Worm (Caenorhabditis elegans): ENCODE data around the gene srsx-15.

Gene srsx-15

ce11 chrIV:5666115-5667028, 42.8 kb upstream of the srsx-15 start:
- TF ChIP-seq sem-2 (GFP tag; optimal IDR thresholded peaks at IDR 0.05) (no peak), sptf-1 (tag; optimal IDR thresholded peaks at IDR 0.05) (no peak), bed-3 (GFP tag; optimal IDR thresholded peaks at IDR 0.05) (no peak), lin-32 (GFP tag; optimal IDR thresholded peaks at IDR 0.05) (no peak), unc-39 (tag; optimal IDR thresholded peaks at IDR 0.05) (no peak), snpc-4 (tag; optimal IDR thresholded peaks at IDR 0.05) (no peak), tbx-8 (GFP tag; optimal IDR thresholded peaks at IDR 0.05) (no peak), ceh-39 (tag; optimal IDR thresholded peaks at IDR 0.05) (no peak)

ce11 chrIV:5665353-5665918, 41.8 kb upstream of the srsx-15 start:
- TF ChIP-seq cnd-1 (tag; optimal IDR thresholded peaks at IDR 0.05): peak; percentile 61
- TF ChIP-seq nhr-28 (tag; optimal IDR thresholded peaks at IDR 0.05): no peak
- peak; percentile 49 for TF ChIP-seq hlh-1 (tag; optimal IDR thresholded peaks at IDR 0.05)
- TF ChIP-seq sptf-1 (tag; optimal IDR thresholded peaks at IDR 0.05): no peak
- TF ChIP-seq mep-1 (tag; optimal IDR thresholded peaks at IDR 0.05): peak; percentile 3
- TF ChIP-seq unc-62 (GFP tag; optimal IDR thresholded peaks at IDR 0.05): peak; percentile 51
- peak; percentile 4 for TF ChIP-seq nhr-237 (tag; optimal IDR thresholded peaks at IDR 0.05)
- TF ChIP-seq pha-4 (tag; optimal IDR thresholded peaks at IDR 0.05): no peak
- TF ChIP-seq unc-120 (tag; optimal IDR thresholded peaks at IDR 0.05; ENCODE audit: poor library complexity, severe bottlenecking): peak; percentile 28
- TF ChIP-seq lsy-2 (tag; optimal IDR thresholded peaks at IDR 0.05): peak; percentile 11
- peak; percentile 30 for TF ChIP-seq ces-1 (GFP tag; optimal IDR thresholded peaks at IDR 0.05)
- TF ChIP-seq elt-1 (tag; optimal IDR thresholded peaks at IDR 0.05; ENCODE audit: borderline replicate concordance, insufficient read depth): no peak

- peak; percentile 22 for TF ChIP-seq cnd-1 (tag; optimal IDR thresholded peaks at IDR 0.05)
- no peak for TF ChIP-seq ztf-11 (tag; optimal IDR thresholded peaks at IDR 0.05)
- TF ChIP-seq ces-1 (GFP tag; optimal IDR thresholded peaks at IDR 0.05): no peak
- TF ChIP-seq ceh-43 (GFP tag; optimal IDR thresholded peaks at IDR 0.05): no peak
Measured at ce11 chrIV:5664375-5665004, 40.9 kb upstream of the srsx-15 start, which contains the start of gene bec-1. bec-1 (minus strand) TSS chrIV:5664425.

- TF ChIP-seq ceh-39 (tag; optimal IDR thresholded peaks at IDR 0.05) (no peak), pha-4 (tag; optimal IDR thresholded peaks at IDR 0.05) (no peak), sem-2 (GFP tag; optimal IDR thresholded peaks at IDR 0.05) (no peak), nhr-28 (tag; optimal IDR thresholded peaks at IDR 0.05) (no peak), unc-39 (tag; optimal IDR thresholded peaks at IDR 0.05) (no peak), lin-32 (GFP tag; optimal IDR thresholded peaks at IDR 0.05) (no peak), nhr-2 (tag; optimal IDR thresholded peaks at IDR 0.05) (no peak), cnd-1 (tag; optimal IDR thresholded peaks at IDR 0.05) (no peak), tbx-8 (GFP tag; optimal IDR thresholded peaks at IDR 0.05) (no peak), snpc-4 (tag; optimal IDR thresholded peaks at IDR 0.05) (no peak), ceh-43 (GFP tag; optimal IDR thresholded peaks at IDR 0.05) (no peak), mep-1 (tag; optimal IDR thresholded peaks at IDR 0.05) (no peak)
Measured at ce11 chrIV:5662886-5663285, 39.3 kb upstream of the srsx-15 start.

ce11 chrIV:5662073-5662472, 38.5 kb upstream of the srsx-15 start:
- no peak for TF ChIP-seq ztf-11 (tag; optimal IDR thresholded peaks at IDR 0.05)
- TF ChIP-seq ceh-43 (GFP tag; optimal IDR thresholded peaks at IDR 0.05): no peak
- no peak for TF ChIP-seq nhr-12 (tag; optimal IDR thresholded peaks at IDR 0.05)

ce11 chrIV:5660239-5660638, 36.6 kb upstream of the srsx-15 start, which contains the start of gene skn-1:
skn-1 (minus strand) TSS chrIV:5660384.
- no peak for TF ChIP-seq tbx-8 (GFP tag; optimal IDR thresholded peaks at IDR 0.05)
- no peak for TF ChIP-seq sem-2 (GFP tag; optimal IDR thresholded peaks at IDR 0.05)
- no peak for TF ChIP-seq unc-62 (GFP tag; optimal IDR thresholded peaks at IDR 0.05)

ce11 chrIV:5659461-5659860, 35.8 kb upstream of the srsx-15 start:
- TF ChIP-seq snpc-4 (tag; optimal IDR thresholded peaks at IDR 0.05) (no peak), ham-2 (GFP tag; optimal IDR thresholded peaks at IDR 0.05) (no peak), nhr-2 (tag; optimal IDR thresholded peaks at IDR 0.05) (no peak)

All from whole organism, mixed stage, embryonic.